Fruit fly (Drosophila melanogaster) whole organism, pupa: ENCODE results near the gene CG4615.

Source experiments
- CG10348 ChIP-seq: fragments of 200-800 bp; sonication (Bioruptor generic); IDR thresholded peaks from 2 replicates; pipeline ENCODE4 v1.3.6; 2022; ENCODE audit warnings: missing biosample characterization, missing genetic modification characterization
- CG12605 ChIP-seq: fragments of 200-800 bp; sonication (Bioruptor generic); IDR thresholded peaks from 2 replicates; pipeline ENCODE4 v1.3.6; 2022; ENCODE audit warnings: missing biosample characterization, missing genetic modification characterization
- CG15710 ChIP-seq: fragments of 200-800 bp; sonication (Bioruptor generic); optimal IDR thresholded peaks from 2 replicates; lab custom pipeline; 2018; ENCODE audit warnings: missing biosample characterization, mild to moderate bottlenecking, missing genetic modification characterization, moderate library complexity
- CG17806 ChIP-seq: fragments of 200-800 bp; sonication (Bioruptor generic); optimal IDR thresholded peaks from 2 replicates; lab custom pipeline; 2018; ENCODE audit warnings: missing biosample characterization, mild to moderate bottlenecking, missing genetic modification characterization, moderate library complexity
- CG32121 ChIP-seq: fragments of 200-800 bp; sonication (Bioruptor generic); IDR thresholded peaks from 2 replicates; pipeline ENCODE4 v1.3.6; 2022; ENCODE audit warnings: missing biosample characterization, missing genetic modification characterization
- CG4496 ChIP-seq: fragments of 200-800 bp; sonication (Bioruptor generic); IDR thresholded peaks from 3 replicates; pipeline ENCODE4 v1.3.6; 2022; ENCODE audit warnings: missing biosample characterization, missing genetic modification characterization
- CG8159 ChIP-seq: fragments of 200-800 bp; sonication (Bioruptor generic); optimal IDR thresholded peaks from 3 replicates; lab custom pipeline; 2018; ENCODE audit warnings: missing biosample characterization, mild to moderate bottlenecking, missing genetic modification characterization, moderate library complexity
- D1 ChIP-seq: fragments of 200-800 bp; sonication (Bioruptor generic); optimal IDR thresholded peaks from 2 replicates; lab custom pipeline; 2018; ENCODE audit warnings: missing biosample characterization, mild to moderate bottlenecking, missing genetic modification characterization, moderate library complexity
- EcR ChIP-seq: fragments of 200-800 bp; sonication (Bioruptor generic); optimal IDR thresholded peaks from 3 replicates; lab custom pipeline; 2019; ENCODE audit warnings: missing biosample characterization, missing genetic modification characterization, mild to moderate bottlenecking, moderate library complexity, missing genetic modification reagents
- Pif1A ChIP-seq: fragments of 200-800 bp; sonication (Bioruptor generic); optimal IDR thresholded peaks from 3 replicates; lab custom pipeline; 2016; ENCODE audit warnings: missing biosample characterization, missing genetic modification characterization
- Snoo ChIP-seq: fragments of 200-800 bp; sonication (Bioruptor generic); optimal IDR thresholded peaks from 3 replicates; lab custom pipeline; 2017; ENCODE audit warnings: missing biosample characterization, mild to moderate bottlenecking, missing genetic modification characterization, inconsistent platforms
- fd96Ca ChIP-seq: fragments of 200-800 bp; sonication (Bioruptor generic); IDR thresholded peaks from 3 replicates; pipeline ENCODE4 v1.3.6; 2022; ENCODE audit warnings: missing biosample characterization, missing genetic modification characterization

DNA sequence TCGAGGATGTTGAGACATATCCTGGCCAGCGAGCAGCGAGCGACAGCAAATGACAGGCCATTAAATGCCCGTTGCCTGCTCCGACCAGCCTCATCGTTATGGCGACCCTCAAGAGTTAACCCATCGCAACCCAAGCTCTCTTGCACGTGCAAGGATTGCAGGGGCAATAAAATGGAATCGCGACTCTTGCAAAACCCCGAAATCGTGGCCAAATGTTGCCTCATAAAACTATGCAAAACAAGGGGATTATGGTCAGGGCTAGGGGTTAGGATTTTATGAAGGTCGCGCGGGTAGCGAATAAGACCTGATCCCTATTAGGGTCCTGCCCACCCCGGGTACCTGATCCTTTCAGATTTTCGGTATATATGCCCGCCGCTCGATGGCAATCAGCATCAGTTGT is 53.0 kb downstream of the CG4615 start, which contains the start of gene nullo:
- no peak for TF ChIP-seq CG12605 (GFP tag; lab: Robert Waterston, UW)
- TF ChIP-seq CG32121 = no peak
- TF ChIP-seq D1 (tag; lab: Kevin White, UChicago) = no peak
- no peak for TF ChIP-seq CG15710 (tag; lab: Kevin White, UChicago)
- TF ChIP-seq Pif1A (GFP tag; lab: Kevin White, UChicago) = no peak
- TF ChIP-seq CG17806 (tag; lab: Kevin White, UChicago) = no peak
- no peak for TF ChIP-seq Snoo (tag; lab: Kevin White, UChicago)
- TF ChIP-seq CG10348 (GFP tag; lab: Robert Waterston, UW) = no peak
- no peak for TF ChIP-seq EcR
- no peak for TF ChIP-seq CG4496 (GFP tag; lab: Robert Waterston, UW)
- no peak for TF ChIP-seq fd96Ca (GFP tag; lab: Robert Waterston, UW)
- TF ChIP-seq CG8159 = no peak
